Worm (Caenorhabditis elegans): ENCODE data around the gene K09E3.2.

Gene K09E3.2

ce11 chrX:17151160-17151711 lies 33.8 kb downstream of the K09E3.2 start, which contains the start of gene mdt-1.2 (continued):
- no peak for TF ChIP-seq nhr-76 (tag; optimal IDR thresholded peaks at IDR 0.05)
- TF ChIP-seq nhr-10 (tag; optimal IDR thresholded peaks at IDR 0.05) = no peak
- no peak for TF ChIP-seq ZK546.5 (tag; optimal IDR thresholded peaks at IDR 0.05)
- TF ChIP-seq mes-2 (tag; optimal IDR thresholded peaks at IDR 0.05; ENCODE audit: poor library complexity, severe bottlenecking) = peak; percentile 88
- peak; percentile 47; the same call in 1 of the 2 replicates for TF ChIP-seq pha-4 (GFP tag; IDR thresholded peaks at IDR 0.05)
- TF ChIP-seq pha-4 (tag; optimal IDR thresholded peaks at IDR 0.05) = peak; percentile 85
- no peak for TF ChIP-seq duxl-1 (tag; optimal IDR thresholded peaks at IDR 0.05; ENCODE audit: poor library complexity)
- no peak for TF ChIP-seq Y5F2A.4 (GFP tag; optimal IDR thresholded peaks at IDR 0.05)
- no peak for TF ChIP-seq fos-1 (tag; optimal IDR thresholded peaks at IDR 0.05)
- TF ChIP-seq daf-19 (GFP tag; conservative IDR thresholded peaks at IDR 0.05) = no peak
- TF ChIP-seq lin-13 (GFP tag; optimal IDR thresholded peaks at IDR 0.05) = peak; percentile 1
- no peak for TF ChIP-seq ceh-32 (tag; optimal IDR thresholded peaks at IDR 0.05; ENCODE audit: poor library complexity)
- peak; percentile 55 for TF ChIP-seq dmd-6 (GFP tag; IDR thresholded peaks at IDR 0.05)
- peak; percentile 63 for TF ChIP-seq nhr-6 (tag; optimal IDR thresholded peaks at IDR 0.05)
- no peak for TF ChIP-seq lsy-2 (tag; optimal IDR thresholded peaks at IDR 0.05)
- no peak for TF ChIP-seq ceh-82 (tag; optimal IDR thresholded peaks at IDR 0.05)
- TF ChIP-seq T20F7.1 (GFP tag; optimal IDR thresholded peaks at IDR 0.05) = no peak
- TF ChIP-seq arid-1 (GFP tag; conservative IDR thresholded peaks at IDR 0.05) = 0 out of 2 replicates have a peak, but pooled peaks have one; percentile 61
- peak; percentile 87 for TF ChIP-seq dve-1 (tag; optimal IDR thresholded peaks at IDR 0.05; ENCODE audit: insufficient read depth)
- peak; percentile 3 for TF ChIP-seq nhr-11 (tag; optimal IDR thresholded peaks at IDR 0.05)
- no peak for TF ChIP-seq unc-130 (GFP tag; optimal IDR thresholded peaks at IDR 0.05)
- TF ChIP-seq unc-62 (GFP tag; optimal IDR thresholded peaks at IDR 0.05 in 1 of 2) = no peak
- no peak for TF ChIP-seq unc-62 (tag; optimal IDR thresholded peaks at IDR 0.05)
- peak; percentile 66 for TF ChIP-seq nhr-28 (tag; optimal IDR thresholded peaks at IDR 0.05)
- peak in 1 of 2 experiments; percentile 31 for TF ChIP-seq hif-1 (tag; optimal IDR thresholded peaks at IDR 0.05)
- peak; percentile 15 for TF ChIP-seq nhr-77 (tag; optimal IDR thresholded peaks at IDR 0.05)
- TF ChIP-seq egl-43 (GFP tag; IDR thresholded peaks at IDR 0.05) = no peak
- TF ChIP-seq unc-39 (tag; optimal IDR thresholded peaks at IDR 0.05) = no peak
- TF ChIP-seq snpc-4 (tag; optimal IDR thresholded peaks at IDR 0.05) = no peak
- TF ChIP-seq nhr-25 (tag; optimal IDR thresholded peaks at IDR 0.05; ENCODE audit: borderline replicate concordance, insufficient read depth) = no peak
- TF ChIP-seq lin-1 (GFP tag; IDR thresholded peaks at IDR 0.05) = no peak
- TF ChIP-seq lin-29 (GFP tag; IDR thresholded peaks at IDR 0.05) = no peak
- TF ChIP-seq aha-1 (tag) = peak; percentile 93
- TF ChIP-seq daf-12 (tag; optimal IDR thresholded peaks at IDR 0.05) = no peak
- TF ChIP-seq aly-2 (tag; optimal IDR thresholded peaks at IDR 0.05) = no peak
- no peak for TF ChIP-seq mdt-29 (GFP tag; IDR thresholded peaks at IDR 0.05)
- peak; percentile 61 for TF ChIP-seq hlh-30 (tag; optimal IDR thresholded peaks at IDR 0.05; ENCODE audit: insufficient read depth)
- TF ChIP-seq dmd-8 (GFP tag; IDR thresholded peaks at IDR 0.05) = no peak
- TF ChIP-seq mep-1 (tag; optimal IDR thresholded peaks at IDR 0.05) = peak; percentile 86
- peak; percentile 18 for TF ChIP-seq F37D6.2 (tag; optimal IDR thresholded peaks at IDR 0.05)
- no peak for TF ChIP-seq set-16 (GFP tag; IDR thresholded peaks at IDR 0.05)
- no peak for TF ChIP-seq ceh-20 (GFP tag; IDR thresholded peaks at IDR 0.05)
- TF ChIP-seq rbr-2 (tag; optimal IDR thresholded peaks at IDR 0.05) = peak; percentile 71
- peak; percentile 48 for TF ChIP-seq mxl-3 (GFP tag; optimal IDR thresholded peaks at IDR 0.05)
- TF ChIP-seq vab-7 (GFP tag; IDR thresholded peaks at IDR 0.05) = no peak
- TF ChIP-seq dmd-9 (GFP tag; IDR thresholded peaks at IDR 0.05) = 0 out of 2 replicates have a peak, but pooled peaks have one; percentile 7
- TF ChIP-seq zag-1 (tag; optimal IDR thresholded peaks at IDR 0.05) = no peak
- TF ChIP-seq egl-27 (tag; optimal IDR thresholded peaks at IDR 0.05) = no peak

All from whole organism, L4 larva.